Worm (Caenorhabditis elegans) whole organism, L4 larva: ENCODE measurements around the gene shc-2.
A peak's percentile ranks its signal among the peaks of the same experiment; 100 is the strongest.

Source experiments
- D1046.2 ChIP-seq: fragments of 200-800 bp; sonication (Bioruptor generic); IDR thresholded peaks from 2 replicates; pipeline ENCODE4 v1.3.6; 2022; ENCODE audit warnings: missing genetic modification characterization, missing compliant biosample characterization
- F26F4.8 ChIP-seq: fragments of 200-800 bp; sonication (Bioruptor generic); conservative IDR thresholded peaks from 2 replicates; pipeline ENCODE4 v1.3.6; 2022; ENCODE audit warnings: missing genetic modification characterization, missing compliant biosample characterization
- F44E2.7 ChIP-seq: fragments of 200-800 bp; sonication (Bioruptor generic); IDR thresholded peaks from 2 replicates; pipeline ENCODE4 v2.1.2; 2022; ENCODE audit warnings: missing genetic modification characterization, missing compliant biosample characterization
- R02D3.7 ChIP-seq: fragments of 150-350 bp; sonication (generic microtip); optimal IDR thresholded peaks from 3 replicates; lab custom pipeline; 2014; ENCODE audit warnings: missing biosample characterization, missing genetic modification characterization
- T20F7.1 ChIP-seq: fragments of 200-800 bp; sonication (Bioruptor generic); optimal IDR thresholded peaks from 2 replicates; lab custom pipeline; 2018; ENCODE audit warnings: mild to moderate bottlenecking, missing genetic modification characterization, missing compliant biosample characterization
- T26A8.4 ChIP-seq: fragments of 200-800 bp; sonication (Bioruptor generic); IDR thresholded peaks from 2 replicates; pipeline ENCODE4 v1.3.6; 2022; ENCODE audit warnings: missing genetic modification characterization, missing compliant biosample characterization
- Y48G9A.11 ChIP-seq: fragments of 200-800 bp; sonication (Bioruptor generic); IDR thresholded peaks from 2 replicates; pipeline ENCODE4 v1.3.6; 2022; ENCODE audit warnings: missing genetic modification reagents, missing genetic modification characterization, missing compliant biosample characterization
- aha-1 ChIP-seq: fragments of 150-350 bp; peaks from one replicate; lab custom pipeline; 2014; ENCODE audit warnings: missing biosample characterization, missing genetic modification characterization
- arid-1 ChIP-seq: fragments of 200-800 bp; sonication (Bioruptor generic); conservative IDR thresholded peaks from 2 replicates; pipeline ENCODE4 v1.3.6; 2022; ENCODE audit warnings: missing genetic modification reagents, missing genetic modification characterization, missing compliant biosample characterization
- ceh-20 ChIP-seq: fragments of 200-800 bp; sonication (Bioruptor generic); IDR thresholded peaks from 2 replicates; pipeline ENCODE4 v1.3.6; 2022; ENCODE audit warnings: missing genetic modification reagents, missing genetic modification characterization, missing compliant biosample characterization
- ceh-62 ChIP-seq: sonication (generic microtip); optimal IDR thresholded peaks from 2 replicates; lab custom pipeline; 2017; ENCODE audit warnings: missing biosample characterization, missing genetic modification characterization
- ceh-82 ChIP-seq: sonication (generic microtip); optimal IDR thresholded peaks from 2 replicates; lab custom pipeline; 2017; ENCODE audit warnings: missing biosample characterization, missing genetic modification characterization
- ces-1 ChIP-seq: fragments of 150-350 bp; sonication (generic microtip); optimal IDR thresholded peaks from 4 replicates; lab custom pipeline; 2014; ENCODE audit warnings: missing biosample characterization, missing genetic modification reagents, missing genetic modification characterization
- ctbp-1 ChIP-seq: fragments of 200-800 bp; sonication (Bioruptor generic); IDR thresholded peaks from 2 replicates; pipeline ENCODE4 v1.3.6; 2022; ENCODE audit warnings: missing genetic modification reagents, missing genetic modification characterization, missing compliant biosample characterization
- daf-12 ChIP-seq: fragments of 150-350 bp; optimal IDR thresholded peaks from 2 replicates; lab custom pipeline; 2014; ENCODE audit warnings: missing biosample characterization, missing genetic modification reagents, missing genetic modification characterization
- daf-16 ChIP-seq, 3 experiments: sonication (generic microtip); optimal IDR thresholded peaks; 2 replicates each; lab custom pipeline; 2016 to 2017; ENCODE audit warnings: missing genetic modification characterization in 3 of 3, missing genetic modification reagents in 3 of 3, mild to moderate bottlenecking in 2 of 3, missing compliant biosample characterization in 2 of 3, missing biosample characterization in 1 of 3, moderate library complexity in 1 of 3
- daf-19 ChIP-seq: fragments of 200-800 bp; sonication (Bioruptor generic); conservative IDR thresholded peaks from 2 replicates; pipeline ENCODE4 v1.3.6; 2022; ENCODE audit warnings: missing genetic modification characterization, missing compliant biosample characterization
- daf-8 ChIP-seq: fragments of 200-800 bp; sonication (Bioruptor generic); IDR thresholded peaks from 2 replicates; pipeline ENCODE4 v1.3.6; 2022; ENCODE audit warnings: missing genetic modification characterization, missing compliant biosample characterization
- dmd-8 ChIP-seq: fragments of 200-800 bp; sonication (Bioruptor generic); IDR thresholded peaks from 2 replicates; pipeline ENCODE4 v1.3.6; 2022; ENCODE audit warnings: missing genetic modification characterization, missing compliant biosample characterization
- dpl-1 ChIP-seq: fragments of 150-350 bp; optimal IDR thresholded peaks from 2 replicates; lab custom pipeline; 2014; ENCODE audit warnings: missing biosample characterization, missing genetic modification reagents, missing genetic modification characterization
- duxl-1 ChIP-seq: sonication (generic microtip); optimal IDR thresholded peaks from 2 replicates; lab custom pipeline; 2016; ENCODE audit warnings: mild to moderate bottlenecking, missing genetic modification characterization, moderate library complexity, missing compliant biosample characterization; ENCODE audit not compliant: poor library complexity
- egl-27 ChIP-seq: sonication (generic microtip); optimal IDR thresholded peaks from 3 replicates; lab custom pipeline; 2017; ENCODE audit warnings: missing biosample characterization, missing genetic modification reagents, missing genetic modification characterization
- gei-8 ChIP-seq: fragments of 200-800 bp; sonication (Bioruptor generic); optimal IDR thresholded peaks from 2 replicates; lab custom pipeline; 2018; ENCODE audit warnings: mild to moderate bottlenecking, missing genetic modification characterization, missing compliant biosample characterization
- hif-1 ChIP-seq, 2 experiments: sonication (generic microtip); optimal IDR thresholded peaks; 2 replicates each; lab custom pipeline; 2016 to 2017; ENCODE audit warnings: missing compliant biosample characterization in 2 of 2, missing genetic modification characterization in 2 of 2, missing genetic modification reagents in 2 of 2, missing genotype in 2 of 2, mild to moderate bottlenecking in 1 of 2
- hlh-11 ChIP-seq: fragments of 200-800 bp; sonication (Bioruptor generic); optimal IDR thresholded peaks from 2 replicates; lab custom pipeline; 2018; ENCODE audit warnings: mild to moderate bottlenecking, missing genetic modification characterization, missing compliant biosample characterization
- lin-15B ChIP-seq: fragments of 150-350 bp; sonication (generic microtip); optimal IDR thresholded peaks from 3 replicates; lab custom pipeline; 2014; ENCODE audit warnings: missing biosample characterization, missing genetic modification characterization
- lin-29 ChIP-seq: fragments of 200-800 bp; sonication (Bioruptor generic); IDR thresholded peaks from 2 replicates; pipeline ENCODE4 v1.3.6; 2022; ENCODE audit warnings: missing genetic modification reagents, missing genetic modification characterization, missing compliant biosample characterization
- mdt-29 ChIP-seq: fragments of 200-800 bp; sonication (Bioruptor generic); IDR thresholded peaks from 2 replicates; pipeline ENCODE4 v1.3.6; 2022; ENCODE audit warnings: missing genetic modification reagents, missing genetic modification characterization, missing compliant biosample characterization
- mxl-2 ChIP-seq: fragments of 200-800 bp; sonication (Bioruptor generic); conservative IDR thresholded peaks from 2 replicates; pipeline ENCODE4 v1.3.6; 2022; ENCODE audit warnings: missing genetic modification reagents, missing genetic modification characterization, missing compliant biosample characterization
- nhr-11 ChIP-seq: fragments of 150-350 bp; optimal IDR thresholded peaks from 2 replicates; lab custom pipeline; 2014; ENCODE audit warnings: missing biosample characterization, missing genetic modification characterization
- nhr-111 ChIP-seq: fragments of 200-800 bp; sonication (Bioruptor generic); optimal IDR thresholded peaks from 2 replicates; lab custom pipeline; 2018; ENCODE audit warnings: mild to moderate bottlenecking, missing genetic modification characterization, missing compliant biosample characterization
- nhr-25 ChIP-seq: sonication (generic microtip); optimal IDR thresholded peaks from 2 replicates; lab custom pipeline; 2017; ENCODE audit warnings: missing genetic modification characterization, mild to moderate bottlenecking, missing compliant biosample characterization, antibody characterized with exemption, moderate library complexity, borderline replicate concordance; ENCODE audit not compliant: insufficient read depth
- nhr-28 ChIP-seq: fragments of 150-350 bp; optimal IDR thresholded peaks from 2 replicates; lab custom pipeline; 2014; ENCODE audit warnings: missing biosample characterization, missing genetic modification characterization
- nhr-48 ChIP-seq: sonication (generic microtip); optimal IDR thresholded peaks from 2 replicates; lab custom pipeline; 2016; ENCODE audit warnings: mild to moderate bottlenecking, missing genetic modification characterization, missing compliant biosample characterization
- nhr-76 ChIP-seq: fragments of 150-350 bp; optimal IDR thresholded peaks from 2 replicates; lab custom pipeline; 2014; ENCODE audit warnings: missing biosample characterization, missing genetic modification characterization
- pha-4 ChIP-seq, 2 experiments: fragments of 150-350 bp in 1 of 2; fragments of 200-800 bp in 1 of 2; sonication (Bioruptor generic) in 1 of 2; IDR thresholded peaks in 1 of 2; optimal IDR thresholded peaks in 1 of 2; 2 replicates each; pipeline versions ENCODE4 v1.3.6 to Lab custom; 2014 to 2022; ENCODE audit warnings: missing genetic modification characterization in 2 of 2, missing genetic modification reagents in 2 of 2, missing biosample characterization in 1 of 2, missing compliant biosample characterization in 1 of 2
- php-3 ChIP-seq: fragments of 200-800 bp; sonication (Bioruptor generic); IDR thresholded peaks from 2 replicates; pipeline ENCODE4 v1.3.6; 2022; ENCODE audit warnings: missing genetic modification reagents, missing genetic modification characterization, missing compliant biosample characterization
- spr-1 ChIP-seq: sonication (generic microtip); optimal IDR thresholded peaks from 2 replicates; lab custom pipeline; 2016; ENCODE audit warnings: mild to moderate bottlenecking, missing genetic modification characterization, missing compliant biosample characterization
- unc-39 ChIP-seq: sonication (generic microtip); optimal IDR thresholded peaks from 2 replicates; lab custom pipeline; 2017; ENCODE audit warnings: missing biosample characterization, missing genetic modification characterization
- unc-62 ChIP-seq, 3 experiments: fragments of 150-350 bp in 1 of 3; sonication (generic microtip); optimal IDR thresholded peaks in 2 of 3; peaks in 1 of 3; 1 replicate in 1 of 3; 2 replicates in 2 of 3; lab custom pipeline; 2014 to 2017; ENCODE audit warnings: missing biosample characterization in 3 of 3, missing genetic modification characterization in 3 of 3, missing genetic modification reagents in 3 of 3, missing genotype in 1 of 3
- vab-7 ChIP-seq: fragments of 200-800 bp; sonication (Bioruptor generic); IDR thresholded peaks from 2 replicates; pipeline ENCODE4 v1.3.6; 2022; ENCODE audit warnings: missing genetic modification reagents, missing genetic modification characterization, missing compliant biosample characterization
- zip-11 ChIP-seq: fragments of 200-800 bp; sonication (Bioruptor generic); IDR thresholded peaks from 2 replicates; pipeline ENCODE4 v1.3.6; 2022; ENCODE audit warnings: missing genetic modification characterization, missing compliant biosample characterization
- ztf-11 ChIP-seq: fragments of 150-350 bp; optimal IDR thresholded peaks from 2 replicates; lab custom pipeline; 2014; ENCODE audit warnings: missing biosample characterization, missing genetic modification characterization

The shc-2 gene

ce11 chrII:5016977-5017585 lies 48.1 kb downstream of the shc-2 start (continued):
- 0 out of 2 replicates have a peak, but pooled peaks have one; percentile 23 for TF ChIP-seq arid-1 (GFP tag; lab: Robert Waterston, UW)
- TF ChIP-seq F26F4.8 (GFP tag; lab: Robert Waterston, UW): no peak
- TF ChIP-seq ztf-11: no peak
- no peak for TF ChIP-seq daf-8 (GFP tag; lab: Robert Waterston, UW)
- TF ChIP-seq duxl-1 (tag; lab: Kevin White, UChicago): peak; percentile 12
- TF ChIP-seq nhr-25 (tag; lab: Kevin White, UChicago): no peak
- no peak for TF ChIP-seq ceh-82 (tag; lab: Kevin White, UChicago)
- peak; percentile 35 for TF ChIP-seq spr-1
- no peak for TF ChIP-seq R02D3.7 (tag; lab: Kevin White, UChicago)
- TF ChIP-seq T26A8.4 (GFP tag; lab: Robert Waterston, UW): peak; percentile 49; the same call in 1 of the 2 replicates
- no peak for TF ChIP-seq daf-19 (GFP tag; lab: Robert Waterston, UW)

ce11 chrII:5018578-5018977 lies 49.6 kb downstream of the shc-2 start:
- TF ChIP-seq php-3 (GFP tag; lab: Robert Waterston, UW): no peak
- peak; percentile 24 for TF ChIP-seq aha-1
- TF ChIP-seq T20F7.1 (GFP tag; lab: Kevin White, UChicago): no peak
- peak in 1 of 2 experiments; percentile 77 for TF ChIP-seq unc-62 (GFP tag; optimal IDR thresholded peaks at IDR 0.05 in 1 of 2; lab: Kevin White, UChicago)
- no peak for TF ChIP-seq unc-62 (tag; optimal IDR thresholded peaks at IDR 0.05; lab: Kevin White, UChicago)

ce11 chrII:5019389-5020108 lies 50.6 kb downstream of the shc-2 start:
- TF ChIP-seq nhr-111 (GFP tag; lab: Kevin White, UChicago) (no peak), duxl-1 (tag; lab: Kevin White, UChicago) (no peak), Y48G9A.11 (no peak), nhr-28 (tag; lab: Kevin White, UChicago) (peak; percentile 83), lin-29 (no peak), zip-11 (no peak), nhr-11 (no peak), ctbp-1 (GFP tag; lab: Robert Waterston, UW) (no peak), ceh-20 (GFP tag; lab: Robert Waterston, UW) (no peak), mxl-2 (GFP tag; lab: Robert Waterston, UW) (no peak), ceh-62 (tag; lab: Kevin White, UChicago) (no peak), php-3 (GFP tag; lab: Robert Waterston, UW) (peak; percentile 82), nhr-48 (tag; lab: Kevin White, UChicago) (peak; percentile 25), daf-12 (no peak), hlh-11 (tag; lab: Kevin White, UChicago) (peak; percentile 82), gei-8 (GFP tag; lab: Kevin White, UChicago) (no peak), pha-4 (GFP tag; IDR thresholded peaks at IDR 0.05; lab: Robert Waterston, UW) (no peak), pha-4 (tag; optimal IDR thresholded peaks at IDR 0.05; lab: Kevin White, UChicago) (no peak), ceh-82 (tag; lab: Kevin White, UChicago) (no peak), daf-16 (GFP tag; optimal IDR thresholded peaks at IDR 0.05; lab: Kevin White, UChicago) (no peak), daf-16 (tag; optimal IDR thresholded peaks at IDR 0.05; lab: Kevin White, UChicago) (peak; percentile 53), nhr-76 (tag; lab: Kevin White, UChicago) (peak; percentile 4), F44E2.7 (GFP tag; lab: Robert Waterston, UW) (no peak), R02D3.7 (tag; lab: Kevin White, UChicago) (no peak), hif-1 (tag; optimal IDR thresholded peaks at IDR 0.05; lab: Kevin White, UChicago) (no peak), dmd-8 (GFP tag; lab: Robert Waterston, UW) (no peak), mdt-29 (no peak), dpl-1 (GFP tag; lab: Kevin White, UChicago) (no peak), lin-15B (tag; lab: Kevin White, UChicago) (no peak), unc-39 (no peak), D1046.2 (GFP tag; lab: Robert Waterston, UW) (no peak), egl-27 (tag; lab: Kevin White, UChicago) (no peak), vab-7 (GFP tag; lab: Robert Waterston, UW) (no peak), ces-1 (GFP tag; lab: Kevin White, UChicago) (no peak)
